Worm (Caenorhabditis elegans): Measurements from ENCODE around the gene F55F10.1.

F55F10.1 gene

DNA sequence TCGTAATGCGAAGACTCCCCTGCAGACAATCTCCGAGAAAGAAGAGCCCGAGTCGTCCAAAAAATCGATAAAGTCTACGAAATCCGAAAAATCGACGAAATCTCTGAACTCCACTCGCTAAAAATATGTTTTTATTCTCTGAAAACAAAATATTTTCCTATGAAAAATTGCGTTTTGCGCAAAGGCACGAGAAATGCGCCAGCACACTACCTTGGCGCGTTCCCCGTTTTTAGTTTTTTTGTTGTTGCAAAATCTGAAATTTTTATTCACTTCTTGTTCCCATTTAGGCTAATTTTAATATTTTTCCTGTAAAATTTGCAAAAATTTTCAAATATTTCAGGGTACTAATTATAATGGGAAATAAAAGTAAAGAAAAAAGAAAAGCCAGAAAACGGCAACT lies at the start of gene F55F10.1:
TSS of gene F55F10.1 (plus strand) at position 341 of the 400 bp plus-strand sequence.
- TF ChIP-seq ceh-30 (tag; optimal IDR thresholded peaks at IDR 0.05): no peak
- peak; percentile 18 for TF ChIP-seq nfya-1 (tag; optimal IDR thresholded peaks at IDR 0.05)

DNA sequence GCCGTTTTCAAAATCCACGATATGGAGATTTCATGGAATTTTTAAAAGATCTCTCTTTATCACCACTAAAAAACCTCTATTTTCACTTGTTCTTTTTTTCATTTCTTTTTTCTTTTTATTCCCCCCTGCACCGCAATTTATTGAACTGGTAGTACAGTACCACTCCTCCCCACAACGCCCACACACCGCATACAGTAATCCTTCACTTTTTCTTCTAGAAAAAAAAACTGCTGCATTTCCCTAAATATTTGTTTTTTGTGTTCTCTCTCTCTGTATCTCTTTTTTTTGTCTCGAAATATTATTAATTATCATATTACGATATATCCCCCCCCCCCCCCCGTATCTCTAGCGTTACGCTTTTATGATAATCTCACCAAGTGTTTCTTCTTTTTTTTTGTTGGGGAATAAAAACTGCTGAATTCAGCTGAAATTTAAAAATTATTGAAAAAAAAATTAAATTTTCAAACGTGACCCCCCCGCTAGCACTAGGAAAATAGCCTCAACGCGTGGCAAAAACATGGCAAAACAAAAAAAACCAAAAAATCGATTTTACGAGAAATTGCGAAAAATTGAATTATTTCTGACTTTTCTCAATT lies 43.7 kb upstream of the F55F10.1 start, which contains the start of gene Y24D9B.1:
TSS of gene Y24D9B.1 (plus strand) at position 546 of the 596 bp plus-strand sequence.
- TF ChIP-seq ceh-2 (tag; optimal IDR thresholded peaks at IDR 0.05) (no peak), unc-55 (GFP tag; optimal IDR thresholded peaks at IDR 0.05) (no peak), fkh-10 (GFP tag; optimal IDR thresholded peaks at IDR 0.05) (no peak), ttx-3 (tag; optimal IDR thresholded peaks at IDR 0.05) (no peak), hlh-13 (GFP tag; optimal IDR thresholded peaks at IDR 0.05) (no peak), ceh-6 (GFP tag; optimal IDR thresholded peaks at IDR 0.05) (no peak), lim-6 (tag; optimal IDR thresholded peaks at IDR 0.05) (no peak), nhr-11 (tag; optimal IDR thresholded peaks at IDR 0.05) (no peak), unc-3 (GFP tag; conservative IDR thresholded peaks at IDR 0.05) (no peak), unc-3 (tag; optimal IDR thresholded peaks at IDR 0.05) (no peak), F13H6.1 (tag; optimal IDR thresholded peaks at IDR 0.05) (no peak), mec-3 (tag; optimal IDR thresholded peaks at IDR 0.05; ENCODE audit: borderline replicate concordance) (no peak)

DNA sequence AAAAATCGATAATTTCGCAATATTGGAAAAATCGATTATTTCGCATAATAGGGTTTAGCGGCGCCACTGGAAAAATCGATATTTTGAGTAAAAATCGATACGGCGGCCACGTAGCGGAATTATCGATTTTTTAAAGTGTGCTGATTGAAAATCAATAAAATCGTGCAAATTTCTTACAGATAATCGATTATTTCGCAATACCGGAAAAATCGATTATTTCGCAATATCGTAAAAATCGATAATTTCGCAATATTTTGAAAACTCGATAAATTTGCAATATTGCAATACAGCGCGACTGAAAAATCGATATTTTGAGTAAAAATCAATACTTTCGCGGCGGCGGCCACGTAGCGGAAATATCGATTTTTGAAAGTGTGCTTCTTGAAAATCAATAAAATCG lies 43.0 kb upstream of the F55F10.1 start:
- TF ChIP-seq elt-2 (tag; optimal IDR thresholded peaks at IDR 0.05): no peak
- peak; percentile 40 for TF ChIP-seq ceh-48 (tag; optimal IDR thresholded peaks at IDR 0.05)

DNA sequence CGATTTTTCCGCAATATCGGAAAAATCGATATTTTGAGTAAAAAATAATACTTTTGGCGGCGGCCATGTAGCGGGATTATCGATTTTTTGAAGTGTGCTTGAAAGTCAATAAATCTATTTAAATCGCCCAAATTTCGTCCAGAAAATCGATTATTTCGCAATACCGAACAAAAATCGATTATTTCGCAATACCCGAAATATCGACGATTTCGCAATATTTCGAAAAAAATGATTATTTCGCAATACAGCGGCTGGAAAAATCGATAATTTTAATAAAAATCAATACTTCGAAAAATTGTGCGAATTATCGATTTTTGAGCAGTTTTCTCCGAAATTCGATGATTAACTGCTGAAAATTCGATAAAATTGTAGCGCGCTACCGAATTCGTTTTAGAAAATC lies 42.6 kb upstream of the F55F10.1 start:
- TF ChIP-seq ttx-3 (tag; optimal IDR thresholded peaks at IDR 0.05) (no peak), che-1 (tag; optimal IDR thresholded peaks at IDR 0.05) (no peak), odd-2 (tag; optimal IDR thresholded peaks at IDR 0.05) (no peak), K02D7.2 (tag; optimal IDR thresholded peaks at IDR 0.05) (no peak), pat-9 (tag; optimal IDR thresholded peaks at IDR 0.05) (no peak), nhr-232 (tag; optimal IDR thresholded peaks at IDR 0.05) (no peak), madf-2 (tag; optimal IDR thresholded peaks at IDR 0.05) (no peak), syd-9 (tag; optimal IDR thresholded peaks at IDR 0.05) (no peak), pha-4 (tag; optimal IDR thresholded peaks at IDR 0.05) (no peak), fkh-10 (GFP tag; optimal IDR thresholded peaks at IDR 0.05) (no peak), unc-86 (tag; optimal IDR thresholded peaks at IDR 0.05) (no peak), ceh-34 (tag; optimal IDR thresholded peaks at IDR 0.05) (no peak)

DNA sequence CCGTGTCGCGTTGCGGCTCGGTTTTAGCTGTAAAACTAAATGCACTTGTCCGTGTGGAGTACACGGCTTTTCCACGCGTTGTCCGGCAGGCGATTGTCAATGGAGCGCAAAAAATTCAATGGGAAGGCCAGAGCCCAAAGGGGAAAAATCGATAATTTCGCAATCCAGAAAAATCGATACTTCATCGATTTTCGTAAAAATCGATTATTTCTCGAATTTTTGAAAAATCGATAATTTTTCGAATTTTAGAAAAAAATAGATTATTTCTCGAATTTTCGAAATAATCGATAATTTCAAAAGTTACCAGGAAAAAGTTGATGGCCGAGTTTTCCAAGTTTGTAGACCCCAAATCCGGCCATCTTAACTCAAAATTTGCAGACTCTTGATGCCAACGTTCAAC lies 41.2 kb upstream of the F55F10.1 start:
- TF ChIP-seq ceh-22 (tag; optimal IDR thresholded peaks at IDR 0.05) (no peak), nfya-1 (tag; optimal IDR thresholded peaks at IDR 0.05) (no peak), pax-1 (tag; optimal IDR thresholded peaks at IDR 0.05) (no peak), nhr-11 (tag; optimal IDR thresholded peaks at IDR 0.05) (no peak), fkh-6 (tag; optimal IDR thresholded peaks at IDR 0.05) (no peak)

DNA sequence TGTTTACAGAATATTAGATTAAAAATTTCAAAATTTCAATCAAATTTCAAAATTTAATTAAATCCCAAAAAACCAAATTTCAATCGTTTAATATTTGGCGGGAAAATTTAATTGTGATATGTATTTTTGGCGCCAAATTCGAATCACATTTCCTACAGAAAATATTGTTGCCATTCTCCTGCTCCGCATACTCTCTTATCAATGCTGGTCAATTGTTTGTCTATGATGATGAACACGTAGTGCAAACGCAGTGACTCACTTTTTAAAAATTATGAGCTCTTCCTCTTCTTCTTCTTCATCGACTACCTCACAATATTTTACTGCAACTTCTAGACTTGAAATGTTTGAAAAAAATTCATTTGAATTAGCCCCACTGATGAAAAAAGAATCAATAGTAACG lies 34.2 kb upstream of the F55F10.1 start, which contains the start of gene trpl-2:
TSS of gene trpl-2 (plus strand) at position 210 of the 400 bp plus-strand sequence.
- TF ChIP-seq madf-2 (tag; optimal IDR thresholded peaks at IDR 0.05) (no peak), sdc-2 (tag; optimal IDR thresholded peaks at IDR 0.05) (no peak)

Measured in whole organism, late embryonic.